Worm (Caenorhabditis elegans) whole organism, early embryonic: ENCODE data around the gene sri-48.
"Not testable (repeated sequence)": the region's sequence is repeated elsewhere in the genome, so short reads cannot be mapped to it uniquely, and the experiment has no call there.

Experiments
- B0310.2 ChIP-seq: sonication (generic microtip); optimal IDR thresholded peaks from 2 replicates; lab custom pipeline; 2016; ENCODE audit warnings: mild to moderate bottlenecking, missing genetic modification characterization, missing compliant biosample characterization
- F13C5.2 ChIP-seq: sonication (generic microtip); optimal IDR thresholded peaks from 2 replicates; lab custom pipeline; 2017; ENCODE audit warnings: mild to moderate bottlenecking, missing genetic modification characterization, inconsistent platforms, missing compliant biosample characterization
- aly-1 ChIP-seq: sonication (generic microtip); optimal IDR thresholded peaks from 2 replicates; lab custom pipeline; 2016; ENCODE audit warnings: missing genetic modification characterization, missing compliant biosample characterization
- ama-1 ChIP-seq: fragments of 150-350 bp; optimal IDR thresholded peaks from 2 replicates; lab custom pipeline; 2014
- ceh-13 ChIP-seq: fragments of 200-800 bp; sonication (Bioruptor generic); optimal IDR thresholded peaks from 2 replicates; lab custom pipeline; 2018; ENCODE audit warnings: mild to moderate bottlenecking, missing genetic modification characterization, missing compliant biosample characterization
- ceh-36 ChIP-seq: sonication (generic microtip); optimal IDR thresholded peaks from 2 replicates; lab custom pipeline; 2016; ENCODE audit warnings: missing genetic modification characterization, inconsistent platforms, missing compliant biosample characterization
- ets-7 ChIP-seq: sonication (generic microtip); optimal IDR thresholded peaks from 2 replicates; lab custom pipeline; 2016; ENCODE audit warnings: missing genotype, missing genetic modification characterization, missing compliant biosample characterization
- flt-1 ChIP-seq: fragments of 200-800 bp; sonication (Bioruptor generic); IDR thresholded peaks from 2 replicates; pipeline ENCODE4 v1.3.6; 2022; ENCODE audit warnings: missing genetic modification characterization, missing compliant biosample characterization
- hmbx-1 ChIP-seq: sonication (generic microtip); optimal IDR thresholded peaks from 2 replicates; lab custom pipeline; 2016; ENCODE audit warnings: mild to moderate bottlenecking, missing genetic modification characterization, missing compliant biosample characterization
- hmg-4 ChIP-seq: fragments of 200-800 bp; sonication (Bioruptor generic); optimal IDR thresholded peaks from 2 replicates; lab custom pipeline; 2018; ENCODE audit warnings: mild to moderate bottlenecking, missing genetic modification characterization, missing compliant biosample characterization
- hnd-1 ChIP-seq: sonication (generic microtip); optimal IDR thresholded peaks from 2 replicates; lab custom pipeline; 2016; ENCODE audit warnings: missing genetic modification characterization, missing compliant biosample characterization
- pes-1 ChIP-seq: fragments of 200-800 bp; sonication (Bioruptor generic); IDR thresholded peaks from 2 replicates; pipeline ENCODE4 v1.3.6; 2022; ENCODE audit warnings: missing genetic modification reagents, missing genetic modification characterization, missing compliant biosample characterization
- scrt-1 ChIP-seq: fragments of 200-800 bp; sonication (Bioruptor generic); IDR thresholded peaks from 2 replicates; pipeline ENCODE4 v1.3.6; 2022; ENCODE audit warnings: missing genetic modification characterization, missing compliant biosample characterization
- sea-1 ChIP-seq: fragments of 200-800 bp; sonication (Bioruptor generic); conservative IDR thresholded peaks from 2 replicates; pipeline ENCODE4 v1.3.6; 2022; ENCODE audit warnings: missing genetic modification characterization, missing compliant biosample characterization
- tbx-11 ChIP-seq: fragments of 200-800 bp; sonication (Bioruptor generic); IDR thresholded peaks from 2 replicates; pipeline ENCODE4 v1.3.6; 2022; ENCODE audit warnings: missing genetic modification characterization, missing compliant biosample characterization
- tbx-37 ChIP-seq: fragments of 200-800 bp; sonication (Bioruptor generic); conservative IDR thresholded peaks from 2 replicates; pipeline ENCODE4 v1.3.6; 2022; ENCODE audit warnings: missing genetic modification reagents, missing genetic modification characterization, missing compliant biosample characterization
- tra-4 ChIP-seq: sonication (generic microtip); optimal IDR thresholded peaks from 2 replicates; lab custom pipeline; 2017; ENCODE audit warnings: missing genetic modification characterization, missing compliant biosample characterization

sri-48 gene

DNA sequence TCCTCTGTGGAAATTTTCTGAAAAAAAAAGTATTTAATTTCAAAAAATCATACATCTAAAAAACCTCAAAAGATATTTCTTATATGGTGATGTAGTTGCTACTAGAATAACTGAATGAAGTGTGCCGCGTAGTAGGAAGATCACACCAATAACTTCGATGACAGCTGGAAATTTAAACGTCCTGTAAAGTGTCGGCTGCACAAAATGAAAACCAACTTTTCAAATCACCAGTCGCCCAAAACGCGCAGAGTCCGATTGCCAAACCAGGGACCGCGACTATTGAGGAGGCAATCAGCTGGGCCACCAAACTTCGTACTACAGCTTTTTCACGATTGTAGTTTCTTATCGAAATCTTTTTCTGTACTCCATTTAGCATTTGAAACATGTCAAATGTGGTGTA, at the start of gene sri-48:
TSS of gene sri-48 (minus strand) at position 101 of the 400 bp plus-strand sequence.
- TF ChIP-seq ama-1; tbx-37 (GFP tag; lab: Robert Waterston, UW); ets-7: not testable (repeated sequence)

DNA sequence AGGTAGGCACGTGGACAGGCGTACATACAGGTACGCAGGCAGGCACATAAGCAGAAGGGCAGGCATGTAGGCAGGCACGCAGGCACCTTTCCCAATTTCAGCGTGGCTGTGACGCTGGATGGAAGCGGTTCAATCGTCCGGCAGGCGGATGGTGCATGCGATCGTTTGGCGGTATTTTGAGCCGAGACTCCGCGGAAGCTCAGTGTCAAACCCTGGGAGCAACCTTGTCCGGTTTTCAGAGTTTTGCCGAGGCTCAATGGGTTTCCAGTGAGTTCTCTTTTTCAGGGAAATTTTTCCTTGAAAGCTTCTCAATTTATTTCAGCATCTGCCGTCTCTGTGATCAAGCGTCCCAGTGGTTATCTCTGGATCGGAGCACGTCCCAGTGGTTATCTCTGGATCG, 49.1 kb upstream of the sri-48 start:
- no peak for TF ChIP-seq scrt-1 (GFP tag; lab: Robert Waterston, UW)
- TF ChIP-seq sea-1 (GFP tag; lab: Robert Waterston, UW): no peak
- TF ChIP-seq B0310.2 (tag; lab: Kevin White, UChicago): no peak
- TF ChIP-seq F13C5.2 (tag; lab: Kevin White, UChicago): no peak
- TF ChIP-seq ceh-13: no peak
- no peak for TF ChIP-seq hnd-1 (tag; lab: Kevin White, UChicago)
- no peak for TF ChIP-seq pes-1 (GFP tag; lab: Robert Waterston, UW)
- TF ChIP-seq tbx-37 (GFP tag; lab: Robert Waterston, UW): no peak
- TF ChIP-seq hmbx-1: no peak
- TF ChIP-seq tbx-11 (GFP tag; lab: Robert Waterston, UW): no peak
- no peak for TF ChIP-seq hmg-4 (GFP tag; lab: Kevin White, UChicago)
- no peak for TF ChIP-seq aly-1 (tag; lab: Kevin White, UChicago)
- TF ChIP-seq ama-1: no peak
- TF ChIP-seq ceh-36: no peak
- TF ChIP-seq flt-1 (GFP tag; lab: Robert Waterston, UW): no peak
- no peak for TF ChIP-seq ets-7
- TF ChIP-seq tra-4 (tag; lab: Kevin White, UChicago): no peak

DNA sequence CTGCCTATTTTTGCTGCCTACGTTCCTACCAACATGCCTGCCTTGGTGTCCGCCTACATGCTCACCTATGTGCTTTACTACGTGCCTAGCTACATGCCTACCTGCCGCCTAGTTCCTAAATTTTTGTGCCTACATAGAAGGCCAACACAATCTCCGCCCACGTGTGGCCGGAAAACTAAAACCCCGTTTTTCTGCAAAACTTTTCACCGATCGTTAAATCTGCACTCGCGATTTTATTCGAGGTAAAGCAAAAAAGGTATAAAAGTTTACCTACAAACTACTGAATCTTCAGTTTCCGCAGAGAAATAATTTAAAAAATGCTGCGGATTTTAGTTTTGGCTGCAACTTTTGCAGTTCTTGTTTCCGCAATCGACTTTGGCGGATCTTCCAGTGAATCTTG, 48.3 kb upstream of the sri-48 start, which contains the start of gene clec-124:
TSS of gene clec-124 (plus strand) at position 301 of the 400 bp plus-strand sequence.
- TF ChIP-seq ets-7 (no peak), ceh-13 (no peak)

DNA sequence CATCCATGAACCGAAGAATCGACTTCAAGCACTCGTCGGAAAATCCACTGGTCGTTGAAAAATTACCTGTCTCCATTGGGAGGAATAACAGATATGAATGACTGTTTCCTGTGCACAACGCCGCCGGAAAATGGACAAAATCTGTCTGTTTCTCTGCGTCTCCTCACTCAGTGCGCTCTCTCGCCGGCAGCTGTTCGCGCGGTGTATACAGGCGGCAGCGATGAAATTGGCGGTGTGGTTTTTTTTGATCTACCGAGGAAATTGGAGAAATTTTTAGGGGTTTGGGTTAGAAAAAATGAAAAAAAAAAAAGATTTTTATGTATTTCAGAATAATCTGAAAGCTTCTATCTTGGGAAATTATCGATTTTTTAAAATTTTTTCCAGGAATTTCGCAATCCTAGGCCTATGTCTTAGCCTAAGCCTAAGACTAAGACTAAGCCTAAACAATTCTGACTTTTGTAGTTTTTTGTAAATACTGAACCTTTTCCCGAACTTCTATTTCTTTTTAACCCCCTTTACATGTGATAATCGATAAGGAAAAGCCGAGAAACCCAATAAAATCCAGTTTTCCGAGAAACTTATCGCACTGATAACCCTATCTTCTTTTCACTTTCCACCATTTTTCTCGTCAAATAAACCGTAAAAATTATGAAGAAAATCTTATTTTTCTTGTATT, 47.0 kb upstream of the sri-48 start, which contains the start of the genes fbxc-50 and C17F4.2:
TSS of gene fbxc-50 (minus strand) at position 81 of the 676 bp plus-strand sequence.
TSS of gene C17F4.2 (plus strand) at position 626 of the 676 bp plus-strand sequence.
- TF ChIP-seq hmbx-1 (no peak), ceh-13 (no peak), tbx-11 (GFP tag; lab: Robert Waterston, UW) (no peak), ets-7 (no peak), scrt-1 (GFP tag; lab: Robert Waterston, UW) (no peak)

DNA sequence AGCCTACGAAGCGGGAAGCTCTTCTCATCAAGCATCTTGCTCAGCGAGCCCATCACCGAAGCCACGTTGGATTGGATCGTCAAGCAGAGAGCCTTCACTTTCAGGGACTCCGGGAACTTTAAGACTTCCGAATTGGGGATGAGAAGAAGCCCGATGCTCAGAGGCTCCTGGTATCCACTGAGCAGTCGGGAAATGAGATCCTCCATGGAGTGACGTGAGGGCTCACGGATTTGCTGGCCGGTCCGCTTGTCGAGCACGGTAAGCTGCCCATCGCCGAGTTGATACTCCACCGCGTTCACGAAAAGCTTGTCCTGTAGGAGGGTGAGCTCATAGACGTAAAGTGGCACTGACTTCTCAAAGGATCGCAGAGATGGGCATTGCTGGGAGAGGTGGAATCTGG, 46.4 kb upstream of the sri-48 start:
- no peak for TF ChIP-seq tbx-37 (GFP tag; lab: Robert Waterston, UW)
- TF ChIP-seq ama-1: no peak
- no peak for TF ChIP-seq ets-7
- TF ChIP-seq scrt-1 (GFP tag; lab: Robert Waterston, UW): no peak
- TF ChIP-seq F13C5.2 (tag; lab: Kevin White, UChicago): no peak
- TF ChIP-seq flt-1 (GFP tag; lab: Robert Waterston, UW): no peak
- no peak for TF ChIP-seq ceh-36
- no peak for TF ChIP-seq B0310.2 (tag; lab: Kevin White, UChicago)

DNA sequence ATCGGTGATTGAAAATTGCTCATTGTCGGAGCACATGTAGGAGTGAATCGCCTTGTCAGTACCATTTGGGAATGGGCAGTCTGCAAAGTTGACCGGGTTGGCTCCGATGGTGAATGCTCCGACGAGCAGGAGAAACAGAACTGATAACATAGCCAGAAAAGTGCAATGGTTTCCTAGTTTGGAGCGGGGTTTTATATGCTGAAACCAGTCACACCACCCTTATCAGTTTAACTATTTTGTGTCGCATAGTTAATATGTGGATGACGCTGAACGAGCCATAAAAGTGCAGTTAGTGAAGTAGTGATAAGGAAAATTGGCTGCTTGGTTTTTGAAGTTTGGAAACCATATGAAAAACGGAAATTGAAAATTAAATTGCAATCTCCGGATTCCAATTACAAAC, 44.7 kb upstream of the sri-48 start, which contains the start of gene C17F4.7:
TSS of gene C17F4.7 (minus strand) at position 180 of the 400 bp plus-strand sequence.
- TF ChIP-seq pes-1 (GFP tag; lab: Robert Waterston, UW): no peak
- TF ChIP-seq B0310.2 (tag; lab: Kevin White, UChicago): no peak
- no peak for TF ChIP-seq tbx-37 (GFP tag; lab: Robert Waterston, UW)
- no peak for TF ChIP-seq tra-4 (tag; lab: Kevin White, UChicago)
- no peak for TF ChIP-seq hmg-4 (GFP tag; lab: Kevin White, UChicago)
- no peak for TF ChIP-seq flt-1 (GFP tag; lab: Robert Waterston, UW)
- no peak for TF ChIP-seq ets-7
- no peak for TF ChIP-seq hnd-1 (tag; lab: Kevin White, UChicago)
- no peak for TF ChIP-seq sea-1 (GFP tag; lab: Robert Waterston, UW)
- no peak for TF ChIP-seq F13C5.2 (tag; lab: Kevin White, UChicago)
- TF ChIP-seq tbx-11 (GFP tag; lab: Robert Waterston, UW): no peak
- TF ChIP-seq ceh-36: no peak
- no peak for TF ChIP-seq hmbx-1
- no peak for TF ChIP-seq scrt-1 (GFP tag; lab: Robert Waterston, UW)
- no peak for TF ChIP-seq ceh-13
- TF ChIP-seq aly-1 (tag; lab: Kevin White, UChicago): no peak
- no peak for TF ChIP-seq ama-1

DNA sequence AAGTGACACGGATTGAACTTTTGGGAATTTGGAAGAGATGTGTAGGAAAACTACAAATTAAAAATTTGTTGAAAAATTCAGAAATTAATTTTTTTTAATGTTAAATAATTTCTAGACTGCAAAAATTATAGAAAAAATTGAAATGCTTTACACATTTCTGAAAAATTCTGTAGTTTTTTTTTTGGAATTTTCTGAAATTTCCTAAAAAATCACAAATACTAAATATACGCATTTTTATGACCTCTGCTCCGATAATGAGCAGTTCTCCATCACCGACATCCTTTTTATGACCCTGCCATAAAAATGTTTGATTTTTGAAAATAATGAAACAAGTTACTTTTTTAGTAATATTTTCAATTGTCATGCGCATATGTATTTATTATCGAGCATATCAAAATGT, 43.6 kb upstream of the sri-48 start:
- TF ChIP-seq ama-1: no peak
- no peak for TF ChIP-seq ceh-13
- TF ChIP-seq pes-1 (GFP tag; lab: Robert Waterston, UW): no peak
- TF ChIP-seq hmg-4 (GFP tag; lab: Kevin White, UChicago): no peak
- TF ChIP-seq B0310.2 (tag; lab: Kevin White, UChicago): no peak
- no peak for TF ChIP-seq ets-7
- no peak for TF ChIP-seq tra-4 (tag; lab: Kevin White, UChicago)
- TF ChIP-seq flt-1 (GFP tag; lab: Robert Waterston, UW): no peak
- TF ChIP-seq scrt-1 (GFP tag; lab: Robert Waterston, UW): no peak
- TF ChIP-seq aly-1 (tag; lab: Kevin White, UChicago): no peak
- TF ChIP-seq hmbx-1: no peak
- no peak for TF ChIP-seq tbx-11 (GFP tag; lab: Robert Waterston, UW)

DNA sequence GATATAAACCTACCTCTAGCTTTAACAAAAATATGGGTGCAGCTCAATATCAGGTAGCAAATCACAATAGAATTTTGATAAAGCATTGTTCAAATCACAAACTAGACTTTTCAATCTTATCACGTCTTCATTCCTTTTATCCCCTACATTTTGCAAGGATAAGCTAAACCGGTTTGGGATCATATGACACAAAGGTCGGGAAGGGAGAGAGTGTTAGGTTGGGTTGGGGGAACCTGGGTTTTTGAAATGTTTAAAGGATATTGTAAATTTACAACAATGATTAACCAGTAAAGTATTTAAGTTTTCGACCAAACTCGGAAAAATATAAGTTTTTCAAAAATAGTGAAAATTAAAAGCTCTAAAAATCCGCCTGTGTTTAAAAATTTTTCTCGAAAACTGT, 42.9 kb upstream of the sri-48 start, which contains the start of gene C17F4.12:
TSS of gene C17F4.12 (minus strand) at position 101 of the 400 bp plus-strand sequence.
- no peak for TF ChIP-seq sea-1 (GFP tag; lab: Robert Waterston, UW)
- no peak for TF ChIP-seq hmbx-1
- no peak for TF ChIP-seq ceh-13
- no peak for TF ChIP-seq aly-1 (tag; lab: Kevin White, UChicago)
- TF ChIP-seq hnd-1 (tag; lab: Kevin White, UChicago): no peak
- TF ChIP-seq ama-1: no peak
- TF ChIP-seq B0310.2 (tag; lab: Kevin White, UChicago): no peak
- TF ChIP-seq flt-1 (GFP tag; lab: Robert Waterston, UW): no peak
- no peak for TF ChIP-seq F13C5.2 (tag; lab: Kevin White, UChicago)
- no peak for TF ChIP-seq pes-1 (GFP tag; lab: Robert Waterston, UW)
- TF ChIP-seq tbx-37 (GFP tag; lab: Robert Waterston, UW): no peak
- TF ChIP-seq tbx-11 (GFP tag; lab: Robert Waterston, UW): no peak
- TF ChIP-seq scrt-1 (GFP tag; lab: Robert Waterston, UW): no peak
- no peak for TF ChIP-seq ets-7
- TF ChIP-seq hmg-4 (GFP tag; lab: Kevin White, UChicago): no peak
- no peak for TF ChIP-seq ceh-36
- TF ChIP-seq tra-4 (tag; lab: Kevin White, UChicago): no peak
